Fruit fly (Drosophila melanogaster): Measurements from ENCODE around the gene wor.

wor gene

dm6 chr2L:15383026-15383575 lies 42.3 kb downstream of the wor start:
- no peak for TF ChIP-seq Dif (GFP tag; optimal IDR thresholded peaks at IDR 0.05; ENCODE audit: partially characterized antibody)
- TF ChIP-seq pan (optimal IDR thresholded peaks at IDR 0.05): no peak
- TF ChIP-seq Rel (GFP tag; optimal IDR thresholded peaks at IDR 0.05): no peak
- no peak for TF ChIP-seq Rel (tag; optimal IDR thresholded peaks at IDR 0.05)
- TF ChIP-seq OdsH (GFP tag; optimal IDR thresholded peaks at IDR 0.05): peak; percentile 0
- no peak for TF ChIP-seq tai (GFP tag; optimal IDR thresholded peaks at IDR 0.05)
- TF ChIP-seq sage (GFP tag; optimal IDR thresholded peaks at IDR 0.05): no peak
- TF ChIP-seq sv (GFP tag; optimal IDR thresholded peaks at IDR 0.05): no peak
- no peak for TF ChIP-seq Hnf4 (GFP tag; optimal IDR thresholded peaks at IDR 0.05)
- no peak for TF ChIP-seq Jra (GFP tag; optimal IDR thresholded peaks at IDR 0.05)
- TF ChIP-seq Hr78 (GFP tag; optimal IDR thresholded peaks at IDR 0.05): no peak
- TF ChIP-seq dsf (GFP tag; optimal IDR thresholded peaks at IDR 0.05; ENCODE audit: borderline replicate concordance): no peak
- no peak for TF ChIP-seq N (GFP tag; optimal IDR thresholded peaks at IDR 0.05)
- peak; percentile 10 for TF ChIP-seq h (GFP tag; optimal IDR thresholded peaks at IDR 0.05)
- peak in 1 of 2 experiments; percentile 21 for TF ChIP-seq foxo (GFP tag; optimal IDR thresholded peaks at IDR 0.05)
- no peak for TF ChIP-seq HLH106 (tag; optimal IDR thresholded peaks at IDR 0.05)
- no peak for TF ChIP-seq jim (GFP tag; optimal IDR thresholded peaks at IDR 0.05)
- TF ChIP-seq Dfd (GFP tag; optimal IDR thresholded peaks at IDR 0.05): no peak

Measured in whole organism, wandering third instar larva.